Worm (Caenorhabditis elegans) whole organism, L1 larva: ENCODE measurements around the gene H35B03.2.

Experiments used
- aly-2 ChIP-seq: fragments of 150-350 bp; optimal IDR thresholded peaks from 2 replicates; lab custom pipeline; 2014; ENCODE audit warnings: missing biosample characterization, missing genetic modification characterization
- ceh-63 ChIP-seq: fragments of 200-800 bp; sonication (Bioruptor generic); optimal IDR thresholded peaks from 2 replicates; lab custom pipeline; 2018; ENCODE audit warnings: mild to moderate bottlenecking, missing genetic modification characterization, missing compliant biosample characterization
- ceh-8 ChIP-seq: fragments of 200-800 bp; sonication (Bioruptor generic); optimal IDR thresholded peaks from 2 replicates; lab custom pipeline; 2018; ENCODE audit warnings: mild to moderate bottlenecking, missing genetic modification characterization, moderate library complexity, missing compliant biosample characterization
- ceh-82 ChIP-seq, 3 experiments: fragments of 150-350 bp in 1 of 3; sonication (generic microtip) in 2 of 3; optimal IDR thresholded peaks; 2 replicates each; lab custom pipeline; 2014 to 2017; ENCODE audit warnings: missing biosample characterization in 3 of 3, missing genetic modification characterization in 3 of 3
- ces-1 ChIP-seq: fragments of 150-350 bp; optimal IDR thresholded peaks from 2 replicates; lab custom pipeline; 2014; ENCODE audit warnings: missing biosample characterization, missing genetic modification reagents, missing genetic modification characterization
- dpl-1 ChIP-seq, 3 experiments: fragments of 150-350 bp in 2 of 3; sonication (generic microtip) in 1 of 3; optimal IDR thresholded peaks; 2 replicates each; lab custom pipeline; 2014 to 2017; ENCODE audit warnings: missing biosample characterization in 3 of 3, missing genetic modification characterization in 3 of 3, missing genetic modification reagents in 3 of 3
- elt-3 ChIP-seq, 6 experiments: fragments of 150-350 bp in 1 of 6; sonication (generic microtip); optimal IDR thresholded peaks; 2 replicates each; lab custom pipeline; 2017 to 2018; ENCODE audit warnings: missing biosample characterization in 6 of 6, missing genetic modification characterization in 6 of 6, inconsistent platforms in 1 of 6
- lin-13 ChIP-seq: fragments of 150-350 bp; optimal IDR thresholded peaks from 2 replicates; lab custom pipeline; 2014; ENCODE audit warnings: missing biosample characterization, missing genetic modification reagents, missing genetic modification characterization
- nhr-11 ChIP-seq: fragments of 150-350 bp; optimal IDR thresholded peaks from 2 replicates; lab custom pipeline; 2014; ENCODE audit warnings: missing biosample characterization, missing genetic modification characterization
- ztf-11 ChIP-seq, 2 experiments: sonication (generic microtip); optimal IDR thresholded peaks; 2 replicates each; lab custom pipeline; 2016 to 2017; ENCODE audit warnings: missing genetic modification characterization in 2 of 2, missing biosample characterization in 1 of 2, missing compliant biosample characterization in 1 of 2

ce11 chrIV:5765652-5766051 lies 34.2 kb upstream of the H35B03.2 start:
- TF ChIP-seq lin-13 (GFP tag; lab: Kevin White, UChicago) (no peak), ceh-63 (no peak), ceh-8 (GFP tag; lab: Kevin White, UChicago) (no peak), dpl-1 (GFP tag; optimal IDR thresholded peaks at IDR 0.05; lab: Kevin White, UChicago) (peak in 2 of 3 experiments; percentile 20), elt-3 (tag; optimal IDR thresholded peaks at IDR 0.05; lab: Kevin White, UChicago) (peak in 3 of 6 experiments; percentile 36 to 81 (median 46)), ztf-11 (tag; optimal IDR thresholded peaks at IDR 0.05; lab: Kevin White, UChicago) (no peak), aly-2 (tag; lab: Kevin White, UChicago) (no peak), ces-1 (GFP tag; lab: Kevin White, UChicago) (no peak), ceh-82 (tag; optimal IDR thresholded peaks at IDR 0.05; lab: Kevin White, UChicago) (peak in 1 of 3 experiments; percentile 9), nhr-11 (tag; lab: Kevin White, UChicago) (no peak)
